Worm (Caenorhabditis elegans) whole organism, L2 larva: ENCODE measurements around the gene hgap-2.

Experiments
- C34F6.9 ChIP-seq: fragments of 150-350 bp; optimal IDR thresholded peaks from 2 replicates; lab custom pipeline; 2014; ENCODE audit warnings: missing biosample characterization, missing genetic modification characterization
- F13H6.1 ChIP-seq: sonication (generic microtip); optimal IDR thresholded peaks from 2 replicates; lab custom pipeline; 2016; ENCODE audit warnings: missing genetic modification characterization, missing compliant biosample characterization
- aly-2 ChIP-seq: fragments of 150-350 bp; optimal IDR thresholded peaks from 2 replicates; lab custom pipeline; 2014; ENCODE audit warnings: missing biosample characterization, missing genetic modification characterization
- blmp-1 ChIP-seq: sonication (generic microtip); optimal IDR thresholded peaks from 2 replicates; lab custom pipeline; 2017; ENCODE audit warnings: missing genetic modification characterization, mild to moderate bottlenecking, missing compliant biosample characterization, antibody characterized with exemption, moderate library complexity; ENCODE audit not compliant: insufficient read depth
- ceh-16 ChIP-seq: fragments of 150-350 bp; optimal IDR thresholded peaks from 2 replicates; lab custom pipeline; 2014; ENCODE audit warnings: missing biosample characterization, missing genetic modification characterization
- crh-2 ChIP-seq: sonication (generic microtip); optimal IDR thresholded peaks from 2 replicates; lab custom pipeline; 2017; ENCODE audit warnings: missing biosample characterization, missing genetic modification characterization
- elt-1 ChIP-seq: fragments of 150-350 bp; optimal IDR thresholded peaks from 2 replicates; lab custom pipeline; 2014; ENCODE audit warnings: missing biosample characterization, missing genetic modification characterization
- fos-1 ChIP-seq: fragments of 150-350 bp; optimal IDR thresholded peaks from 2 replicates; lab custom pipeline; 2014; ENCODE audit warnings: missing biosample characterization, missing genetic modification characterization
- gmeb-1 ChIP-seq: fragments of 150-350 bp; optimal IDR thresholded peaks from 2 replicates; lab custom pipeline; 2014; ENCODE audit warnings: missing biosample characterization, missing genetic modification characterization
- lin-11 ChIP-seq: fragments of 150-350 bp; sonication (generic microtip); optimal IDR thresholded peaks from 2 replicates; lab custom pipeline; 2014; ENCODE audit warnings: missing biosample characterization, missing genetic modification characterization, inconsistent platforms, mixed read lengths
- lsy-2 ChIP-seq, 2 experiments: fragments of 150-350 bp in 1 of 2; sonication (generic microtip) in 1 of 2; optimal IDR thresholded peaks; 2 replicates each; lab custom pipeline; 2014 to 2017; ENCODE audit warnings: missing biosample characterization in 2 of 2, missing genetic modification characterization in 2 of 2
- mab-5 ChIP-seq: fragments of 150-350 bp; optimal IDR thresholded peaks from 2 replicates; lab custom pipeline; 2014; ENCODE audit warnings: missing biosample characterization, missing genetic modification characterization
- mdl-1 ChIP-seq, 2 experiments: fragments of 150-350 bp in 1 of 2; sonication (generic microtip) in 1 of 2; optimal IDR thresholded peaks; 2 replicates each; lab custom pipeline; 2017; ENCODE audit warnings: missing biosample characterization in 2 of 2, missing genetic modification characterization in 2 of 2
- nhr-10 ChIP-seq: sonication (generic microtip); optimal IDR thresholded peaks from 2 replicates; lab custom pipeline; 2017; ENCODE audit warnings: missing biosample characterization, missing genetic modification characterization
- nhr-12 ChIP-seq: fragments of 150-350 bp; optimal IDR thresholded peaks from 2 replicates; lab custom pipeline; 2014; ENCODE audit warnings: missing biosample characterization, missing genetic modification characterization
- nhr-21 ChIP-seq: fragments of 150-350 bp; optimal IDR thresholded peaks from 2 replicates; lab custom pipeline; 2014; ENCODE audit warnings: missing biosample characterization, missing genetic modification characterization
- nhr-23 ChIP-seq: fragments of 150-350 bp; optimal IDR thresholded peaks from 2 replicates; lab custom pipeline; 2014; ENCODE audit warnings: missing biosample characterization, missing genetic modification reagents, missing genetic modification characterization
- nhr-237 ChIP-seq: fragments of 150-350 bp; optimal IDR thresholded peaks from 2 replicates; lab custom pipeline; 2014; ENCODE audit warnings: missing biosample characterization, missing genetic modification characterization
- nhr-6 ChIP-seq: fragments of 150-350 bp; optimal IDR thresholded peaks from 2 replicates; lab custom pipeline; 2014; ENCODE audit warnings: missing biosample characterization, missing genetic modification characterization
- peb-1 ChIP-seq: fragments of 150-350 bp; optimal IDR thresholded peaks from 2 replicates; lab custom pipeline; 2014; ENCODE audit warnings: missing biosample characterization, missing genetic modification characterization
- skn-1 ChIP-seq: sonication (generic microtip); optimal IDR thresholded peaks from 2 replicates; lab custom pipeline; 2017; ENCODE audit warnings: missing biosample characterization, missing genetic modification characterization
- sma-9 ChIP-seq, 2 experiments: fragments of 150-350 bp in 1 of 2; sonication (generic microtip) in 1 of 2; optimal IDR thresholded peaks; 2 replicates each; lab custom pipeline; 2014 to 2016; ENCODE audit warnings: missing genetic modification characterization in 2 of 2, mild to moderate bottlenecking in 1 of 2, missing biosample characterization in 1 of 2, missing compliant biosample characterization in 1 of 2, missing genetic modification reagents in 1 of 2, moderate library complexity in 1 of 2
- unc-39 ChIP-seq: fragments of 150-350 bp; optimal IDR thresholded peaks from 2 replicates; lab custom pipeline; 2014; ENCODE audit warnings: missing biosample characterization, missing genetic modification characterization
- ztf-11 ChIP-seq: sonication (generic microtip); optimal IDR thresholded peaks from 2 replicates; lab custom pipeline; 2017; ENCODE audit warnings: missing biosample characterization, missing genetic modification characterization
- ztf-4 ChIP-seq: fragments of 150-350 bp; optimal IDR thresholded peaks from 2 replicates; lab custom pipeline; 2014; ENCODE audit warnings: missing biosample characterization, missing genetic modification characterization

hgap-2 gene

DNA sequence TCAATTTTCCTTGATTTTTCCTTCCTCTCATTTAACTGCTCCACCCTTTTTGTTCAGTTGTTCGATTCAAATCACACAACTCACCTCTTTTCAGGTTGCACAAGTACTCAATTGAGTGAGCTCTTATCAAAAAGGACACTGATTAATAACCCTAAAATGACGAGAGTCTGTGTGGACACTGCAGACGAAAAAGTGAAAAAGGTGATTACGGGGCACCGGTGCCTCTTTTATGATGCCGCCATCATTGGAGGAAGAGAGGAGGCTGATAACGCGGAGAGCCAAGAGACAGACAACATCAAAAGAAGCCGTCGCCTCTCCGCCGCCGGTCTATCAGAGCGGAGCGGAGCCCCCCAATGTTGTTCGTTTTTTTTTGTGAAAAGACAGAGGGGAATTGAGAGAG, 59.6 kb downstream of the hgap-2 start, which contains the start of gene sptf-2:
Gene sptf-2 (plus strand): TSS at position 297 of the 400 bp plus-strand sequence.
- peak; percentile 1 for TF ChIP-seq sma-9 (GFP tag; optimal IDR thresholded peaks at IDR 0.05; lab: Kevin White, UChicago)
- no peak for TF ChIP-seq sma-9 (tag; optimal IDR thresholded peaks at IDR 0.05; lab: Kevin White, UChicago)
- TF ChIP-seq F13H6.1 (tag; lab: Kevin White, UChicago), result peak; percentile 5
- no peak for TF ChIP-seq blmp-1
- no peak for TF ChIP-seq elt-1 (tag; lab: Kevin White, UChicago)
- TF ChIP-seq unc-39, result no peak
- no peak for TF ChIP-seq nhr-21 (tag; lab: Kevin White, UChicago)
- peak; percentile 97 for TF ChIP-seq fos-1 (tag; lab: Kevin White, UChicago)
- peak; percentile 9 for TF ChIP-seq gmeb-1 (tag; lab: Kevin White, UChicago)
- TF ChIP-seq mdl-1 (tag; optimal IDR thresholded peaks at IDR 0.05; lab: Kevin White, UChicago), result no peak
- TF ChIP-seq lsy-2 (tag; optimal IDR thresholded peaks at IDR 0.05; lab: Kevin White, UChicago), result no peak
- TF ChIP-seq crh-2 (tag; lab: Kevin White, UChicago), result peak; percentile 29

DNA sequence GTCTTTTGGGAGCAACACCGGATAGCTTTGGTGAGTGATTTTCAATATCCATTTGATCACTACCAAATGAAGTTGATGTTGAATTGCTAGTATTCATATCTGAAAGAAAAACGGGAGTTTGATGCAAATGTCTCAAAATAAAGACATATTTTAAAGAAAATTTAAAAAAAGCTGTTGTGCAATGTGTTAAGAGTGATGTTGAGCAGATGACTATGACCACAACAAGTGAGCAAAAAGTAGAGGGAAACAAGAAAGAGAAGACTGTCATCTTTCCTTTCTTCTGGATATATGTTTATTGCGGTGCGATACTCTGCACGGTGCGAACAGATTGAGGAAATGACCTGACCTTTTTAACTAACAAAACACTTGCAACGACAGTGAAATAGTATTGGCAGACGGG, 61.3 kb downstream of the hgap-2 start, which contains the start of gene T22C8.4:
Gene T22C8.4 (minus strand): TSS at position 101 of the 400 bp plus-strand sequence.
- no peak for TF ChIP-seq aly-2 (tag; lab: Kevin White, UChicago)
- no peak for TF ChIP-seq nhr-12 (tag; lab: Kevin White, UChicago)

DNA sequence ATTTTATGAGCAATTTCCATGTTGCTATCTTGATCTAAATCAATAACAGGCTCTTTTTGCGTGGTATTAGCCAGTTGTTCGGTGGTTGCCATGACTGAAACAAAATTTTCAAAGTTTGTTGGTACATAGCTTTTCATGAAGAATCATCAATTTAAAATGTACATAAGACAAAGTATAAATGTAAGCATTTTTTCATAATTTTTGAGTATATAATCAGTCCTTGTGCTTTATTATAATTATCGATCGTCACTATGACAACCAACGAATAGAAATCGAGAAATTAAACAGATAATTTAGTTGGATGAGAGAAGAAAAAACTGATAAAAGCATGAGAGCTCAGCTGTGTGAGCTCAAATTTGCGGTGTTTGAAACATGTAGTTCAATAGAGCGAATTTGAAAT, 62.8 kb downstream of the hgap-2 start, which contains the start of gene T22C8.3:
Gene T22C8.3 (minus strand): TSS at position 101 of the 400 bp plus-strand sequence.
- TF ChIP-seq nhr-237 (tag; lab: Kevin White, UChicago), result no peak
- no peak for TF ChIP-seq lin-11 (tag; lab: Kevin White, UChicago)
- TF ChIP-seq peb-1, result no peak
- no peak for TF ChIP-seq elt-1 (tag; lab: Kevin White, UChicago)
- no peak for TF ChIP-seq ztf-11 (tag; lab: Kevin White, UChicago)
- no peak for TF ChIP-seq mab-5 (tag; lab: Kevin White, UChicago)
- no peak for TF ChIP-seq ztf-4 (tag; lab: Kevin White, UChicago)
- no peak for TF ChIP-seq C34F6.9 (tag; lab: Kevin White, UChicago)
- TF ChIP-seq skn-1 (tag; lab: Kevin White, UChicago), result no peak
- no peak for TF ChIP-seq nhr-23 (tag; lab: Kevin White, UChicago)
- no peak for TF ChIP-seq nhr-21 (tag; lab: Kevin White, UChicago)
- no peak for TF ChIP-seq ceh-16 (tag; lab: Kevin White, UChicago)
- no peak for TF ChIP-seq nhr-6 (tag; lab: Kevin White, UChicago)
- no peak for TF ChIP-seq nhr-10 (tag; lab: Kevin White, UChicago)
